Fruit fly (Drosophila melanogaster): ENCODE measurements around the gene CG6144.

Gene CG6144

DNA sequence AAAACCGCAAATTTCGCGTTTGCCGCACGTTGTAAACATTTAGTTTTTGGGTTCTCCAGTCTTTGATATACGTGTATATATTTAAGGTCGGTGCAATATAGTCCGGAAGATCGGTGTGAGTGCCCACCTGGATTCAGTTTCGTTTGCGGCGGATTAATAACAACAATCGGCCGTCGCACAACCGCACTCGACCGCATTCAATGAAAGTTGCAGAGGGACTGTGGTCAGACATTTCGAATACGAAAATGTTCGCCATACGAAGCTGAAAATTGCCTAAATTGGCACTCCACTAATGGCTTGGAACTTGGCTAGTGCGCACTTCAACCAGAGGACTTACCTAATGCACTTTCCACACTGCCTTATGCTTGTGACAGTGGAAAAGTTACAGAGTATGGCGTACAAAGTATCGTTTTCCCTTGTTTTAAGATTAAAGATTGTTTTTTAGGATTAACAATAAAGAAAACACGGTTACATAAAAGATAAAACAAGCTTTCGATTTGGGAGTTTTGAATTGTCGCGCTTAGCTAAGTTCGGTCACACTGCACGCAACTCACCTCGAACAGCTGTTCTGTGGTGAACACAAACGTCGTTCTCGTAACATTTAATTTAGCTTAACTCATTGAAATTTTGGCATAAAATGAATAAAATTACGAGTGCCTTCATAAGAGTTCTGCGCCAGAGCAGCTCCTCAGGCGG is 18.2 kb downstream of the CG6144 start, which contains the start of the genes Myo31DF and CG6094 (continued):
- no peak for TF ChIP-seq CG11762 (GFP tag; optimal IDR thresholded peaks at IDR 0.05; ENCODE audit: insufficient read depth)
- TF ChIP-seq CG6276 (GFP tag; optimal IDR thresholded peaks at IDR 0.05) = no peak
- TF ChIP-seq CG10669 (GFP tag; optimal IDR thresholded peaks at IDR 0.05) = no peak
- no peak for TF ChIP-seq fd59A (GFP tag; optimal IDR thresholded peaks at IDR 0.05)
- no peak for TF ChIP-seq CG15336 (GFP tag; IDR thresholded peaks at IDR 0.05)
- no peak for TF ChIP-seq Eip93F (GFP tag; optimal IDR thresholded peaks at IDR 0.05)
- no peak for TF ChIP-seq CG31627 (GFP tag; optimal IDR thresholded peaks at IDR 0.05)
- peak; percentile 20 for TF ChIP-seq CG6808 (GFP tag; optimal IDR thresholded peaks at IDR 0.05)

DNA sequence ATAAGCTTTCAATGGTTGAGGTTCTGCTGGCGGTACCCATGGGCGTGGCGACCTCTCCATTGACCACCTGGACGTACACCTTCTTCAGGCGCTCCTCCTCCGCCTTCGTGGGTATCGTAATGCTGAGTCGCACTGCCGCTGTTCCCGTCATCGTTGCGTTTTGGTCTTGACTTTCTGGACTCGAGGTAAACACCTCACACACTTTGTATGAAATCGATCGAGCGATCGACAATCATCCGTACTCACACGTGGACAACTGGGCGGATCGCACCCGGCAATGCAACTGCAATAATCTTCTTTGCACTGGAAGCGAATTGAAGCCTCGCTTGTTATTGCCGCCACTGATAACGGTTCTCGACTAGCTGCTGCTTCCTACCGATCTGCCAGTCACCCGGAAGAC is 21.6 kb downstream of the CG6144 start, which contains the start of gene CG7384:
CG7384 (minus strand) TSS at position 366 of the 400 bp plus-strand sequence.
- 0 out of 3 replicates have a peak, but pooled peaks have one; percentile 14 for TF ChIP-seq eg (GFP tag; IDR thresholded peaks at IDR 0.05)
- peak; percentile 81 for TF ChIP-seq dsx (GFP tag; optimal IDR thresholded peaks at IDR 0.05; ENCODE audit: poor library complexity, severe bottlenecking)
- no peak for TF ChIP-seq Met (GFP tag; optimal IDR thresholded peaks at IDR 0.05)
- peak; percentile 84 for TF ChIP-seq svp (GFP tag)
- TF ChIP-seq CG1621 (tag; optimal IDR thresholded peaks at IDR 0.05) = no peak

DNA sequence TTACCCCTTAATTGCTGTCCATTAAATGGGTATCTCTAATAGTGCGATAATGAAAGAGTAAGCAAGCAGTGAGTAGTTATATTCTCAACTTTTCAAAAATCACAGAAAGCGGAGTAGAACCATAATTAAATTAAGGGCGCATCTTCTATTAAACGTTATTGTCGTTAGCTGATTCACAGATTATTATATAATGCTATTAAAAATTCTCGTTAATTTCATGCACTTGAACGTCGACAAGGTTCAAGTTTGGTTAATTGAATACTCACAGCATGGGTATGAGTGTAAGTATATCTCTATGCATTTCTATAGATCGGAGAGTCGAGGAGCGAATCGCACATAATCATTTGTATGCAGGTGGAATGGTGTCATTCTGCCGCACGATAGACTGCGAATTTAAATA is 22.3 kb downstream of the CG6144 start:
- TF ChIP-seq topi (GFP tag; optimal IDR thresholded peaks at IDR 0.05) (no peak), Blimp-1 (GFP tag; optimal IDR thresholded peaks at IDR 0.05) (no peak), Eip78C (GFP tag) (peak; percentile 38), salr (GFP tag; optimal IDR thresholded peaks at IDR 0.05) (no peak), CG10631 (GFP tag; optimal IDR thresholded peaks at IDR 0.05) (no peak)

DNA sequence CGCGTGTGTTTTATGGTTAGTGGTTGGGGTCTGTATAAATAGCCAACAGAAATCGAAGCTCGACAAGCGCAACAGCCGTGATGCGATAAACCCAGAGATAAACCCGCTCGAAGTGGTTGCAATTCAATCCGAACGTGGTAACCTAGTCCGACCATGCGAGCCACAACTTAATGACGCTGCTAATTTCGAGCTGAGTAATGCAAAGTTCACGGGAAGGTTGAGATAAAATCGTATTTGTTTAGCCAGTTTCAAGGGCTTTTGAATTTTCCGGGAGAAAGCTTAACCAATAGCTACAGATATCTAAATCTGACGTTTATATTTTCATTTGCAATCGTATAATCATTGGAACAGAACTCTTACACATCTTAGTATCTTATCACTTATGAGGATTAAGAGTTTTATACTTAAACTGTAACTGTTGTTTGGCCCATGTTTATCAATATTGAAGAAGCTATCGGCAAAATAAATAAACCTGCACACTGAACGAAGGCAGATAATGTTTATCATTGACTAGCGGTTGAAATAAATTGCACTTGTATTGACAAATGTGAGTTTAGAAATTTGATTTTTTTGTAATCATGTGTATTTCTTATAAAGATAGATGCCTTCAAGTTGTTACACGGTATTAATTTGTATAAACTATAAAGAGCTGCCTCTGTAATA is 25.5 kb downstream of the CG6144 start:
- TF ChIP-seq Ets96B (tag; optimal IDR thresholded peaks at IDR 0.05) (no peak), Eip78C (GFP tag) (peak; percentile 55), CG16779 (tag; optimal IDR thresholded peaks at IDR 0.05) (no peak), CG9139 (GFP tag; optimal IDR thresholded peaks at IDR 0.05) (no peak), pdm3 (GFP tag; optimal IDR thresholded peaks at IDR 0.05) (no peak), CG1621 (tag; optimal IDR thresholded peaks at IDR 0.05) (no peak), dac (GFP tag; optimal IDR thresholded peaks at IDR 0.05) (no peak), Ets21C (GFP tag; optimal IDR thresholded peaks at IDR 0.05) (no peak), CG10669 (GFP tag; optimal IDR thresholded peaks at IDR 0.05) (peak; percentile 38), CG6792 (GFP tag; optimal IDR thresholded peaks at IDR 0.05) (no peak)

DNA sequence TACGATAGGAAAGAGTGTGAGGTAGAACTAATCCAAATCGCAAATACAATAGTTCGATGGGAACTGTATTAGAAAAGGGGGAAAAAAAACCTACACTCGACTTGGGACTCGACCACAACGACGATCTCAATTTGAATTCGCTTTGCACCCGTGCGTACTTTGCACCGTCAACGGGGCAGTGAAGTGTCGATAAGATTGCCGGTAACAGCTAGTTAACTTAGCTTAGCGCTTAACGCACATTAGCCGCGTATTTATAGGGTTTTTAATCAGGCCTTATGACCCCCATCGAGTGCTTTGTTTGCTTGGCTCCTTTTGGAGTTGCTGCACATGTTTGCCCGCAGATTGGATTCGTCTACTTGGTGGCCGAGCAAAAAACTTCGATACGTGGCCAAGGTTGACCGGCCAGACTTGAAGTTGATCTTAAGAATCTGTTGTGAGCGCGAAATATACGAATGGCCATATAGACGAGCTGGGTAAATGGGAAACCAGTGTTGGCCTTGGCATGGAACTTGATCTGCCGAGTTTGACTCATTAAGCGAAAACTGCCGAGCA is 26.2 kb downstream of the CG6144 start:
- TF ChIP-seq CG15336 (GFP tag; IDR thresholded peaks at IDR 0.05) (0 out of 2 replicates have a peak, but pooled peaks have one; percentile 14), CG31627 (GFP tag; optimal IDR thresholded peaks at IDR 0.05) (no peak), eg (GFP tag; IDR thresholded peaks at IDR 0.05) (0 out of 3 replicates have a peak, but pooled peaks have one; percentile 20), CG6163 (GFP tag; IDR thresholded peaks at IDR 0.05) (no peak), Eip78C (GFP tag) (no peak), ss (GFP tag; optimal IDR thresholded peaks at IDR 0.05) (peak; percentile 1 to 32), dac (GFP tag; optimal IDR thresholded peaks at IDR 0.05) (no peak), net (GFP tag; optimal IDR thresholded peaks at IDR 0.05) (peak; percentile 28), CG3919 (GFP tag; optimal IDR thresholded peaks at IDR 0.05) (no peak), CG6808 (GFP tag; optimal IDR thresholded peaks at IDR 0.05) (peak; percentile 29), Hr38 (GFP tag; optimal IDR thresholded peaks at IDR 0.05) (no peak), svp (GFP tag) (no peak), CG8119 (GFP tag; IDR thresholded peaks at IDR 0.05) (0 out of 3 replicates have a peak, but pooled peaks have one; percentile 21), esn (GFP tag; optimal IDR thresholded peaks at IDR 0.05) (no peak), CG6276 (GFP tag; optimal IDR thresholded peaks at IDR 0.05) (peak; percentile 49)
